Fruit fly (Drosophila melanogaster) whole organism, embryonic: ENCODE results near the gene blp.

Source experiments
- Awh ChIP-seq: fragments of 200-800 bp; sonication (Bioruptor generic); IDR thresholded peaks from 2 replicates; pipeline ENCODE4, ENCODE4 v1.3.6; 2022; ENCODE audit warnings: missing biosample characterization, missing genetic modification characterization
- B-H1 ChIP-seq: fragments of 200-800 bp; sonication (Bioruptor generic); IDR thresholded peaks from 3 replicates; pipeline ENCODE4 v1.3.6; 2022; ENCODE audit warnings: missing biosample characterization, missing genetic modification characterization
- CG12219 ChIP-seq: fragments of 200-800 bp; sonication (Bioruptor generic); optimal IDR thresholded peaks from 3 replicates; lab custom pipeline; 2018; ENCODE audit warnings: missing biosample characterization, mild to moderate bottlenecking, missing genetic modification characterization
- CG12769 ChIP-seq: fragments of 200-800 bp; sonication (Bioruptor generic); optimal IDR thresholded peaks from 2 replicates; lab custom pipeline; 2019; ENCODE audit warnings: missing biosample characterization, mild to moderate bottlenecking, missing genetic modification characterization, moderate library complexity
- CG12942 ChIP-seq: fragments of 200-800 bp; sonication (Bioruptor generic); optimal IDR thresholded peaks from 3 replicates; lab custom pipeline; 2016; ENCODE audit warnings: missing biosample characterization, missing genetic modification characterization
- CG13424 ChIP-seq: fragments of 200-800 bp; sonication (Bioruptor generic); optimal IDR thresholded peaks from 2 replicates; lab custom pipeline; 2019; ENCODE audit warnings: missing biosample characterization, mild to moderate bottlenecking, missing genetic modification characterization, moderate library complexity
- CG13775 ChIP-seq: fragments of 200-800 bp; sonication (Bioruptor generic); optimal IDR thresholded peaks from 3 replicates; lab custom pipeline; 2017; ENCODE audit warnings: missing biosample characterization, mild to moderate bottlenecking, missing genetic modification characterization
- CG14860 ChIP-seq: fragments of 200-800 bp; sonication (Bioruptor generic); IDR thresholded peaks from 3 replicates; pipeline ENCODE4 v1.3.6; 2022; ENCODE audit warnings: missing biosample characterization, missing genetic modification characterization; ENCODE audit not compliant: partially characterized antibody
- CG1602 ChIP-seq: fragments of 200-800 bp; sonication (Bioruptor generic); optimal IDR thresholded peaks from 3 replicates; lab custom pipeline; 2016; ENCODE audit warnings: missing biosample characterization, missing genetic modification characterization
- CG17361 ChIP-seq: fragments of 200-800 bp; sonication (Bioruptor generic); IDR thresholded peaks from 3 replicates; pipeline ENCODE4 v1.3.6; 2022; ENCODE audit warnings: missing biosample characterization, missing genetic modification characterization
- CG17829 ChIP-seq: fragments of 200-800 bp; optimal IDR thresholded peaks from 2 replicates; lab custom pipeline; 2019; ENCODE audit warnings: missing biosample characterization, mild to moderate bottlenecking, missing genetic modification characterization, moderate library complexity
- CG2202 ChIP-seq: fragments of 200-800 bp; sonication (Bioruptor generic); optimal IDR thresholded peaks from 2 replicates; lab custom pipeline; 2018; ENCODE audit warnings: missing biosample characterization, mild to moderate bottlenecking, missing genetic modification characterization
- CG3163 ChIP-seq: fragments of 200-800 bp; sonication (Bioruptor generic); optimal IDR thresholded peaks from 3 replicates; lab custom pipeline; 2016; ENCODE audit warnings: missing biosample characterization, missing genetic modification characterization
- CG32767 ChIP-seq: fragments of 200-800 bp; sonication (Bioruptor generic); IDR thresholded peaks from 2 replicates; pipeline ENCODE4 v1.3.6; 2022; ENCODE audit warnings: missing biosample characterization, missing genetic modification characterization
- CG4404 ChIP-seq: fragments of 200-800 bp; sonication (Bioruptor generic); IDR thresholded peaks from 2 replicates; pipeline ENCODE4 v1.3.6; 2022; ENCODE audit warnings: missing biosample characterization, missing genetic modification characterization
- CG4617 ChIP-seq: fragments of 200-800 bp; sonication (Bioruptor generic); optimal IDR thresholded peaks from 3 replicates; lab custom pipeline; 2016; ENCODE audit warnings: missing biosample characterization, missing genetic modification characterization, borderline replicate concordance
- CG5180 ChIP-seq: fragments of 200-800 bp; sonication (Bioruptor generic); optimal IDR thresholded peaks from 3 replicates; lab custom pipeline; 2017; ENCODE audit warnings: missing biosample characterization, missing genetic modification characterization, mild to moderate bottlenecking, moderate library complexity, missing genetic modification reagents
- CG6791 ChIP-seq: fragments of 200-800 bp; sonication (Bioruptor generic); IDR thresholded peaks from 3 replicates; pipeline ENCODE4 v1.3.6; 2022; ENCODE audit warnings: missing biosample characterization, missing genetic modification characterization; ENCODE audit not compliant: partially characterized antibody
- CG6854 ChIP-seq: fragments of 200-800 bp; sonication (Bioruptor generic); optimal IDR thresholded peaks from 3 replicates; lab custom pipeline; 2017; ENCODE audit warnings: missing biosample characterization, mild to moderate bottlenecking, missing genetic modification characterization
- CG8359 ChIP-seq: fragments of 200-800 bp; sonication (Bioruptor generic); optimal IDR thresholded peaks from 2 replicates; lab custom pipeline; 2017; ENCODE audit warnings: missing biosample characterization, mild to moderate bottlenecking, missing genetic modification characterization, borderline replicate concordance
- CG9876 ChIP-seq: fragments of 200-800 bp; sonication (Bioruptor generic); optimal IDR thresholded peaks from 2 replicates; lab custom pipeline; 2016; ENCODE audit warnings: missing biosample characterization, missing genetic modification characterization
- CHES-1-like ChIP-seq: fragments of 200-800 bp; sonication (Bioruptor generic); optimal IDR thresholded peaks from 2 replicates; lab custom pipeline; 2016; ENCODE audit warnings: missing biosample characterization, missing genetic modification characterization
- D ChIP-seq, 2 experiments: fragments of 200-800 bp in 1 of 2; fragments of >200 bp in 1 of 2; sonication (Bioruptor generic) in 1 of 2; optimal IDR thresholded peaks; 2 replicates in 1 of 2; 3 replicates in 1 of 2; lab custom pipeline; 2017; ENCODE audit warnings: mild to moderate bottlenecking in 1 of 2, missing biosample characterization in 1 of 2, missing genetic modification characterization in 1 of 2, missing genetic modification reagents in 1 of 2
- Ets65A ChIP-seq: fragments of 200-800 bp; sonication (Bioruptor generic); peaks from one replicate; lab custom pipeline; 2016; ENCODE audit warnings: missing biosample characterization, missing genetic modification characterization
- HHEX ChIP-seq: fragments of 200-800 bp; sonication (Bioruptor generic); optimal IDR thresholded peaks from 3 replicates; lab custom pipeline; 2017; ENCODE audit warnings: missing biosample characterization, mild to moderate bottlenecking, missing genetic modification characterization, missing genetic modification reagents
- Hmx ChIP-seq: fragments of 200-800 bp; sonication (Bioruptor generic); optimal IDR thresholded peaks from 2 replicates; lab custom pipeline; 2016; ENCODE audit warnings: missing biosample characterization, missing genetic modification characterization
- Kr ChIP-seq: fragments of 200-800 bp; sonication (Bioruptor generic); optimal IDR thresholded peaks from 2 replicates; lab custom pipeline; 2017; ENCODE audit warnings: missing biosample characterization, mild to moderate bottlenecking, missing genetic modification characterization
- Lpt ChIP-seq: fragments of >200 bp; optimal IDR thresholded peaks from 2 replicates; lab custom pipeline; 2018; ENCODE audit warnings: missing biosample characterization, missing genetic modification characterization
- Med ChIP-seq: fragments of 200-800 bp; sonication (Bioruptor generic); peaks from one replicate; lab custom pipeline; 2016; ENCODE audit warnings: missing biosample characterization, missing genetic modification characterization, mild to moderate bottlenecking, inconsistent platforms, moderate library complexity
- Scr ChIP-seq: fragments of 200-800 bp; sonication (Bioruptor generic); IDR thresholded peaks from 2 replicates; pipeline ENCODE4 v1.3.6; 2022; ENCODE audit warnings: missing biosample characterization, missing genetic modification characterization; ENCODE audit not compliant: partially characterized antibody
- abd-A ChIP-seq: fragments of 200-800 bp; sonication (Bioruptor generic); optimal IDR thresholded peaks from 3 replicates; lab custom pipeline; 2019; ENCODE audit warnings: missing biosample characterization, mild to moderate bottlenecking, missing genetic modification characterization, moderate library complexity
- cwo ChIP-seq: fragments of 200-800 bp; sonication (Bioruptor generic); optimal IDR thresholded peaks from 3 replicates; lab custom pipeline; 2017; ENCODE audit warnings: missing biosample characterization, missing genetic modification characterization, mild to moderate bottlenecking, moderate library complexity, missing genetic modification reagents
- dm ChIP-seq: fragments of 200-800 bp; sonication (Bioruptor generic); optimal IDR thresholded peaks from 3 replicates; lab custom pipeline; 2016; ENCODE audit warnings: missing biosample characterization, missing genetic modification characterization
- gsb-n ChIP-seq: fragments of 200-800 bp; sonication (Bioruptor generic); optimal IDR thresholded peaks from 3 replicates; lab custom pipeline; 2018; ENCODE audit warnings: missing biosample characterization, mild to moderate bottlenecking, missing genetic modification characterization
- gt ChIP-seq: fragments of 200-800 bp; sonication (Bioruptor generic); IDR thresholded peaks from 2 replicates; pipeline ENCODE4 v1.3.6; 2022; ENCODE audit warnings: missing biosample characterization, missing genetic modification characterization
- her ChIP-seq: fragments of 200-800 bp; sonication (Bioruptor generic); optimal IDR thresholded peaks from 2 replicates; lab custom pipeline; 2016; ENCODE audit warnings: missing biosample characterization, missing genetic modification characterization
- jigr1 ChIP-seq: fragments of 200-800 bp; sonication (Bioruptor generic); IDR thresholded peaks from 3 replicates; pipeline ENCODE4 v1.3.6; 2022; ENCODE audit warnings: missing biosample characterization, missing genetic modification characterization
- oc ChIP-seq: fragments of 200-800 bp; sonication (Bioruptor generic); optimal IDR thresholded peaks from 2 replicates; lab custom pipeline; 2018; ENCODE audit warnings: missing biosample characterization, mild to moderate bottlenecking, missing genetic modification characterization, moderate library complexity
- org-1 ChIP-seq: fragments of 200-800 bp; sonication (Bioruptor generic); optimal IDR thresholded peaks from 2 replicates; lab custom pipeline; 2017; ENCODE audit warnings: missing biosample characterization, missing genetic modification characterization
- rib ChIP-seq: fragments of 200-800 bp; sonication (Bioruptor generic); IDR thresholded peaks from 2 replicates; pipeline ENCODE4 v1.3.6; 2022; ENCODE audit warnings: missing biosample characterization, missing genetic modification characterization
- sd ChIP-seq: fragments of 200-800 bp; sonication (Bioruptor generic); optimal IDR thresholded peaks from 3 replicates; lab custom pipeline; 2018; ENCODE audit warnings: missing biosample characterization, mild to moderate bottlenecking, missing genetic modification characterization, moderate library complexity
- sisA ChIP-seq: fragments of 200-800 bp; sonication (Bioruptor generic); IDR thresholded peaks from 2 replicates; pipeline ENCODE4 v1.3.6; 2022; ENCODE audit warnings: missing biosample characterization, missing genetic modification characterization
- sug ChIP-seq: fragments of 200-800 bp; optimal IDR thresholded peaks from 2 replicates; lab custom pipeline; 2019; ENCODE audit warnings: missing biosample characterization, mild to moderate bottlenecking, missing genetic modification characterization, moderate library complexity
- tap ChIP-seq: fragments of 200-800 bp; optimal IDR thresholded peaks from 3 replicates; lab custom pipeline; 2019; ENCODE audit warnings: missing biosample characterization, mild to moderate bottlenecking, missing genetic modification characterization, moderate library complexity
- tll ChIP-seq, 2 experiments: fragments of 200-800 bp in 1 of 2; fragments of >200 bp in 1 of 2; sonication (Bioruptor generic) in 1 of 2; optimal IDR thresholded peaks; 2 replicates each; lab custom pipeline; 2017 to 2019; ENCODE audit warnings: missing biosample characterization in 2 of 2, missing genetic modification characterization in 2 of 2, mild to moderate bottlenecking in 1 of 2, moderate library complexity in 1 of 2
- toy ChIP-seq: fragments of 200-800 bp; sonication (Bioruptor generic); IDR thresholded peaks from 2 replicates; pipeline ENCODE4 v1.3.6; 2022; ENCODE audit warnings: missing biosample characterization, missing genetic modification characterization
- trem ChIP-seq: fragments of 200-800 bp; optimal IDR thresholded peaks from 3 replicates; lab custom pipeline; 2019; ENCODE audit warnings: missing biosample characterization, mild to moderate bottlenecking, missing genetic modification characterization, moderate library complexity
- vvl ChIP-seq: fragments of 200-800 bp; sonication (Bioruptor generic); IDR thresholded peaks from 2 replicates; pipeline ENCODE4 v1.3.6; 2022; ENCODE audit warnings: missing biosample characterization, missing genetic modification characterization
- z ChIP-seq: fragments of 200-800 bp; sonication (Bioruptor generic); IDR thresholded peaks from 3 replicates; pipeline ENCODE4 v1.3.6; 2022; ENCODE audit warnings: missing biosample characterization, missing genetic modification characterization

The blp gene

dm6 chr3R:15927172-15927571 is 6.5 kb upstream of the blp start (continued):
- TF ChIP-seq CG1602 (peak; percentile 1), tap (peak; percentile 12), abd-A (tag; lab: Kevin White, UChicago) (no peak), CG17829 (peak; percentile 12), HHEX (GFP tag; lab: Kevin White, UChicago) (peak; percentile 12), her (GFP tag; lab: Kevin White, UChicago) (no peak), CG6854 (GFP tag; lab: Kevin White, UChicago) (no peak), cwo (GFP tag; lab: Kevin White, UChicago) (peak; percentile 14), CG13424 (tag; lab: Kevin White, UChicago) (peak; percentile 44), org-1 (GFP tag; lab: Kevin White, UChicago) (peak; percentile 30), CG9876 (GFP tag; lab: Kevin White, UChicago) (no peak), CG17361 (GFP tag; lab: Robert Waterston, UW) (peak; percentile 41; the same call in 1 of the 3 replicates), CHES-1-like (no peak)

dm6 chr3R:15928127-15928526 is 5.5 kb upstream of the blp start:
- TF ChIP-seq dm (no peak), CG8359 (GFP tag; lab: Kevin White, UChicago) (no peak), Scr (no peak), vvl (GFP tag; lab: Robert Waterston, UW) (peak; percentile 89), CG6791 (GFP tag; lab: Robert Waterston, UW) (no peak), trem (tag; lab: Kevin White, UChicago) (no peak), oc (tag; lab: Kevin White, UChicago) (peak; percentile 9), CG32767 (GFP tag; lab: Robert Waterston, UW) (no peak), sug (tag; lab: Kevin White, UChicago) (no peak), Hmx (no peak), toy (GFP tag; lab: Robert Waterston, UW) (no peak), org-1 (GFP tag; lab: Kevin White, UChicago) (no peak), HHEX (GFP tag; lab: Kevin White, UChicago) (no peak), gsb-n (tag; lab: Kevin White, UChicago) (peak; percentile 22), sd (tag; lab: Kevin White, UChicago) (peak; percentile 32), Awh (GFP tag; lab: Robert Waterston, UW) (peak; percentile 22; the same call in 1 of the 2 replicates), rib (no peak), Ets65A (no peak), CG12769 (tag; lab: Kevin White, UChicago) (peak; percentile 71), CG4617 (GFP tag; lab: Kevin White, UChicago) (no peak), gt (GFP tag; lab: Robert Waterston, UW) (no peak), jigr1 (GFP tag; lab: Robert Waterston, UW) (no peak), CG14860 (no peak), abd-A (tag; lab: Kevin White, UChicago) (peak; percentile 84)

DNA sequence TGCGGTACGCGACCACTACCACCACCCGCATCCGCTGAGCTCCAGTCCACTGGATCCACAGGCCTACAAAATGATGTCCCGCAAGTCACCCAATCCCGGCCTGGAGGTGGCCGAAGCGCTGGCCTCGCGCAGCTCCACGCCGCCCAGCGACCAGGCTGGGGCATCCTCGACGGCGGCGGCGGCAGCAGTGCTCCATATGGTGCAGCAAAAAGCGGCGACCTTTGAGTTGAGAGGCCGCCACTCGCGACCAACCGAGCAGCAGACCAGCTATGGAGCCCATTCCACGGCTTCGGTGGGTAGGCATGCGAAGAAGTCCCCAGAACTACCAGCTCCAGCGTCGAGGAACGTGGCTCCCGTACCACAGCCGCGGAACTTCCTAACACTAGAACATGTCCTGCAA is 3.6 kb upstream of the blp start:
- TF ChIP-seq CG5180 (no peak), sisA (GFP tag; lab: Robert Waterston, UW) (0 out of 2 replicates have a peak, but pooled peaks have one; percentile 23), HHEX (GFP tag; lab: Kevin White, UChicago) (no peak), CG12219 (GFP tag; lab: Kevin White, UChicago) (no peak), CG12942 (GFP tag; lab: Kevin White, UChicago) (no peak), B-H1 (GFP tag; lab: Robert Waterston, UW) (no peak), Kr (GFP tag; lab: Kevin White, UChicago) (no peak), Lpt (GFP tag; lab: Kevin White, UChicago) (no peak), CG4404 (GFP tag; lab: Robert Waterston, UW) (no peak), CG13775 (no peak), Med (peak; percentile 54), CG14860 (no peak), z (no peak), CG2202 (tag; lab: Kevin White, UChicago) (no peak), tll (GFP tag; optimal IDR thresholded peaks at IDR 0.05; lab: Kevin White, UChicago) (no peak), CG3163 (no peak), D (optimal IDR thresholded peaks at IDR 0.05; lab: Kevin White, UChicago) (no peak), D (GFP tag; optimal IDR thresholded peaks at IDR 0.05; lab: Kevin White, UChicago) (no peak)
